Worm (Caenorhabditis elegans) whole organism, L3 larva: ENCODE data around the gene pqm-1.
A peak's percentile ranks its signal among the peaks of the same experiment; 100 is the strongest.

ENCODE experiments used
- elt-2 ChIP-seq: sonication (generic microtip); optimal IDR thresholded peaks from 2 replicates; lab custom pipeline; 2016; ENCODE audit warnings: missing genetic modification reagents, mild to moderate bottlenecking, missing genetic modification characterization, missing compliant biosample characterization
- elt-3 ChIP-seq, 3 experiments: fragments of 150-350 bp in 1 of 3; sonication (generic microtip) in 2 of 3; optimal IDR thresholded peaks; 2 replicates in 2 of 3; 4 replicates in 1 of 3; lab custom pipeline; 2014 to 2017; ENCODE audit warnings: missing biosample characterization in 3 of 3, missing genetic modification characterization in 3 of 3
- fkh-10 ChIP-seq: sonication (generic microtip); optimal IDR thresholded peaks from 2 replicates; lab custom pipeline; 2017; ENCODE audit warnings: missing biosample characterization, missing genetic modification reagents, missing genetic modification characterization
- mdl-1 ChIP-seq: fragments of 150-350 bp; optimal IDR thresholded peaks from 2 replicates; lab custom pipeline; 2014; ENCODE audit warnings: missing biosample characterization, missing genetic modification characterization
- nhr-237 ChIP-seq: fragments of 150-350 bp; optimal IDR thresholded peaks from 2 replicates; lab custom pipeline; 2014; ENCODE audit warnings: missing biosample characterization, missing genetic modification characterization
- nhr-28 ChIP-seq: fragments of 150-350 bp; optimal IDR thresholded peaks from 2 replicates; lab custom pipeline; 2014; ENCODE audit warnings: missing biosample characterization, missing genetic modification characterization
- nhr-76 ChIP-seq: fragments of 150-350 bp; sonication (generic microtip); optimal IDR thresholded peaks from 5 replicates; lab custom pipeline; 2014; ENCODE audit warnings: missing biosample characterization, missing genetic modification characterization
- sea-2 ChIP-seq: fragments of 150-350 bp; sonication (generic microtip); optimal IDR thresholded peaks from 4 replicates; lab custom pipeline; 2014; ENCODE audit warnings: missing biosample characterization, missing genetic modification reagents, missing genetic modification characterization
- snpc-4 ChIP-seq: fragments of 150-350 bp; optimal IDR thresholded peaks from 2 replicates; lab custom pipeline; 2014; ENCODE audit warnings: missing biosample characterization, missing genetic modification characterization
- tbx-2 ChIP-seq: sonication (generic microtip); optimal IDR thresholded peaks from 2 replicates; lab custom pipeline; 2016; ENCODE audit warnings: mild to moderate bottlenecking, missing genetic modification characterization, missing compliant biosample characterization
- unc-62 ChIP-seq: fragments of 150-350 bp; sonication (generic microtip); optimal IDR thresholded peaks from 4 replicates; lab custom pipeline; 2014; ENCODE audit warnings: missing biosample characterization, missing genetic modification reagents, missing genetic modification characterization

- TF ChIP-seq sea-2 (GFP tag; lab: Kevin White, UChicago) (no peak), mdl-1 (tag; lab: Kevin White, UChicago) (no peak), nhr-237 (tag; lab: Kevin White, UChicago) (no peak), unc-62 (no peak), elt-3 (tag; optimal IDR thresholded peaks at IDR 0.05; lab: Kevin White, UChicago) (no peak), nhr-28 (no peak), fkh-10 (GFP tag; lab: Kevin White, UChicago) (no peak), elt-2 (tag; lab: Kevin White, UChicago) (peak; percentile 50), snpc-4 (peak; percentile 99), nhr-76 (tag; lab: Kevin White, UChicago) (no peak), tbx-2 (peak; percentile 36)
Observed at ce11 chrII:11167039-11167438, 14.6 kb upstream of the pqm-1 start.
